Fruit fly (Drosophila melanogaster): Measurements from ENCODE around the gene pn.
A peak's percentile ranks its signal among the peaks of the same experiment; 100 is the strongest.

The pn gene

dm6 chrX:2193809-2194207, 12.8 kb downstream of the pn start, which contains the start of gene CG14053:
Gene CG14053, minus strand, starts transcription at chrX:2193909.
- TF ChIP-seq salr (GFP tag; optimal IDR thresholded peaks at IDR 0.05), result no peak
- TF ChIP-seq achi (GFP tag; optimal IDR thresholded peaks at IDR 0.05), result no peak
- no peak for TF ChIP-seq Hr4 (GFP tag; optimal IDR thresholded peaks at IDR 0.05)
- TF ChIP-seq net (GFP tag; optimal IDR thresholded peaks at IDR 0.05), result no peak
- no peak for TF ChIP-seq Eip78C (GFP tag)
- no peak for TF ChIP-seq fd59A (GFP tag; optimal IDR thresholded peaks at IDR 0.05)
- no peak for TF ChIP-seq Sox102F (GFP tag; optimal IDR thresholded peaks at IDR 0.05)
- no peak for TF ChIP-seq Hr39 (GFP tag; optimal IDR thresholded peaks at IDR 0.05)
- no peak for TF ChIP-seq CG6276 (GFP tag; optimal IDR thresholded peaks at IDR 0.05)
- no peak for TF ChIP-seq CG9139 (GFP tag; optimal IDR thresholded peaks at IDR 0.05)
- TF ChIP-seq CG11294 (GFP tag; IDR thresholded peaks at IDR 0.05), result no peak
- no peak for TF ChIP-seq dac (GFP tag; optimal IDR thresholded peaks at IDR 0.05)
- TF ChIP-seq CG34406 (GFP tag; optimal IDR thresholded peaks at IDR 0.05), result no peak
- TF ChIP-seq CG3032 (tag; optimal IDR thresholded peaks at IDR 0.05), result no peak

- TF ChIP-seq Gug (GFP tag; IDR thresholded peaks at IDR 0.05) (no peak), OdsH (GFP tag; optimal IDR thresholded peaks at IDR 0.05) (no peak), Eip75B (GFP tag; optimal IDR thresholded peaks at IDR 0.05) (no peak), net (GFP tag; optimal IDR thresholded peaks at IDR 0.05) (peak; percentile 16), CG6854 (GFP tag; optimal IDR thresholded peaks at IDR 0.05) (peak; percentile 7), CG9139 (GFP tag; optimal IDR thresholded peaks at IDR 0.05) (no peak), CG16779 (tag; optimal IDR thresholded peaks at IDR 0.05) (peak; percentile 14), CG31627 (GFP tag; optimal IDR thresholded peaks at IDR 0.05) (no peak), CG10669 (GFP tag; optimal IDR thresholded peaks at IDR 0.05) (no peak), CG8119 (GFP tag; IDR thresholded peaks at IDR 0.05) (no peak), CG34406 (GFP tag; optimal IDR thresholded peaks at IDR 0.05) (no peak), CG7368 (GFP tag; optimal IDR thresholded peaks at IDR 0.05) (no peak), Sox15 (GFP tag; optimal IDR thresholded peaks at IDR 0.05) (no peak), CG3919 (GFP tag; optimal IDR thresholded peaks at IDR 0.05) (peak; percentile 8), CG4318 (GFP tag; optimal IDR thresholded peaks at IDR 0.05) (no peak), pdm3 (GFP tag; optimal IDR thresholded peaks at IDR 0.05) (no peak), CG6792 (GFP tag; optimal IDR thresholded peaks at IDR 0.05) (no peak), CG15336 (GFP tag; IDR thresholded peaks at IDR 0.05) (peak; percentile 34; the same call in 1 of the 2 replicates), CG11902 (GFP tag; optimal IDR thresholded peaks at IDR 0.05) (no peak), topi (GFP tag; optimal IDR thresholded peaks at IDR 0.05) (no peak), Sox102F (GFP tag; optimal IDR thresholded peaks at IDR 0.05) (no peak), CG3032 (tag; optimal IDR thresholded peaks at IDR 0.05) (no peak), dsx (GFP tag; optimal IDR thresholded peaks at IDR 0.05; ENCODE audit: poor library complexity, severe bottlenecking) (no peak), Hr4 (GFP tag; optimal IDR thresholded peaks at IDR 0.05) (no peak), eg (GFP tag; IDR thresholded peaks at IDR 0.05) (no peak), Eip78C (GFP tag) (peak; percentile 19), CG6276 (GFP tag; optimal IDR thresholded peaks at IDR 0.05) (no peak), fkh (GFP tag; optimal IDR thresholded peaks at IDR 0.05) (peak; percentile 17), vri (GFP tag; optimal IDR thresholded peaks at IDR 0.05) (peak; percentile 75), CG11762 (GFP tag; optimal IDR thresholded peaks at IDR 0.05; ENCODE audit: insufficient read depth) (no peak), dac (GFP tag; optimal IDR thresholded peaks at IDR 0.05) (no peak), Eip93F (GFP tag; optimal IDR thresholded peaks at IDR 0.05) (peak; percentile 38), svp (GFP tag) (peak; percentile 84), Hr39 (GFP tag; optimal IDR thresholded peaks at IDR 0.05) (no peak), fd85E (GFP tag; optimal IDR thresholded peaks at IDR 0.05) (no peak)
Observed at dm6 chrX:2194208-2195094, 13.4 kb downstream of the pn start.

Data from whole organism, prepupa.